Fruit fly (Drosophila melanogaster) whole organism, embryonic: ENCODE data around the gene gry.

Experiments
- Asciz ChIP-seq: fragments of 200-800 bp; sonication (Bioruptor generic); optimal IDR thresholded peaks from 2 replicates; lab custom pipeline; 2017; ENCODE audit warnings: missing biosample characterization, mild to moderate bottlenecking, missing genetic modification characterization, missing genetic modification reagents
- Atf6 ChIP-seq: fragments of 200-800 bp; sonication (Bioruptor generic); IDR thresholded peaks from 2 replicates; pipeline ENCODE4 v1.3.6; 2022; ENCODE audit warnings: missing biosample characterization, missing genetic modification characterization
- B-H1 ChIP-seq: fragments of 200-800 bp; sonication (Bioruptor generic); IDR thresholded peaks from 3 replicates; pipeline ENCODE4 v1.3.6; 2022; ENCODE audit warnings: missing biosample characterization, missing genetic modification characterization
- CG12071 ChIP-seq: fragments of 200-800 bp; sonication (Bioruptor generic); optimal IDR thresholded peaks from 3 replicates; lab custom pipeline; 2018; ENCODE audit warnings: missing biosample characterization, mild to moderate bottlenecking, missing genetic modification characterization
- CG14860 ChIP-seq: fragments of 200-800 bp; sonication (Bioruptor generic); IDR thresholded peaks from 3 replicates; pipeline ENCODE4 v1.3.6; 2022; ENCODE audit warnings: missing biosample characterization, missing genetic modification characterization; ENCODE audit not compliant: partially characterized antibody
- CG15073 ChIP-seq: fragments of 200-800 bp; sonication (Bioruptor generic); optimal IDR thresholded peaks from 2 replicates; lab custom pipeline; 2016; ENCODE audit warnings: missing biosample characterization, missing genetic modification characterization
- CG1602 ChIP-seq: fragments of 200-800 bp; sonication (Bioruptor generic); optimal IDR thresholded peaks from 3 replicates; lab custom pipeline; 2016; ENCODE audit warnings: missing biosample characterization, missing genetic modification characterization
- CG1647 ChIP-seq: fragments of 200-800 bp; sonication (Bioruptor generic); optimal IDR thresholded peaks from 3 replicates; lab custom pipeline; 2016; ENCODE audit warnings: missing biosample characterization, missing genetic modification characterization
- CG17912 ChIP-seq: fragments of 200-800 bp; sonication (Bioruptor generic); optimal IDR thresholded peaks from 2 replicates; lab custom pipeline; 2018; ENCODE audit warnings: missing biosample characterization, mild to moderate bottlenecking, missing genetic modification characterization
- CG18764 ChIP-seq: fragments of 200-800 bp; sonication (Bioruptor generic); optimal IDR thresholded peaks from 3 replicates; lab custom pipeline; 2016; ENCODE audit warnings: missing biosample characterization, missing genetic modification characterization
- CG30431 ChIP-seq: fragments of 200-800 bp; sonication (Bioruptor generic); optimal IDR thresholded peaks from 2 replicates; lab custom pipeline; 2017; ENCODE audit warnings: missing biosample characterization, missing genetic modification characterization
- CG3065 ChIP-seq: fragments of 200-800 bp; sonication (Bioruptor generic); optimal IDR thresholded peaks from 2 replicates; lab custom pipeline; 2016; ENCODE audit warnings: missing biosample characterization, missing genetic modification characterization
- CG42726 ChIP-seq: fragments of 200-800 bp; sonication (Bioruptor generic); IDR thresholded peaks from 2 replicates; pipeline ENCODE4 v1.3.6; 2022; ENCODE audit warnings: missing biosample characterization, missing genetic modification characterization; ENCODE audit not compliant: partially characterized antibody
- CG4404 ChIP-seq: fragments of 200-800 bp; sonication (Bioruptor generic); IDR thresholded peaks from 2 replicates; pipeline ENCODE4 v1.3.6; 2022; ENCODE audit warnings: missing biosample characterization, missing genetic modification characterization
- CG5180 ChIP-seq: fragments of 200-800 bp; sonication (Bioruptor generic); optimal IDR thresholded peaks from 3 replicates; lab custom pipeline; 2017; ENCODE audit warnings: missing biosample characterization, missing genetic modification characterization, mild to moderate bottlenecking, moderate library complexity, missing genetic modification reagents
- CG5245 ChIP-seq: fragments of 200-800 bp; sonication (Bioruptor generic); optimal IDR thresholded peaks from 3 replicates; lab custom pipeline; 2016; ENCODE audit warnings: missing biosample characterization, missing genetic modification characterization
- CG7839 ChIP-seq: fragments of 200-800 bp; sonication (Bioruptor generic); optimal IDR thresholded peaks from 3 replicates; lab custom pipeline; 2018; ENCODE audit warnings: missing biosample characterization, mild to moderate bottlenecking, missing genetic modification characterization, moderate library complexity
- CG8359 ChIP-seq: fragments of 200-800 bp; sonication (Bioruptor generic); optimal IDR thresholded peaks from 2 replicates; lab custom pipeline; 2017; ENCODE audit warnings: missing biosample characterization, mild to moderate bottlenecking, missing genetic modification characterization, borderline replicate concordance
- CG8478 ChIP-seq: fragments of >200 bp; optimal IDR thresholded peaks from 2 replicates; lab custom pipeline; 2018
- HmgD ChIP-seq: fragments of 200-800 bp; sonication (Bioruptor generic); optimal IDR thresholded peaks from 3 replicates; lab custom pipeline; 2016; ENCODE audit warnings: missing biosample characterization, missing genetic modification characterization
- Hr51 ChIP-seq, 2 experiments: fragments of 200-800 bp; sonication (Bioruptor generic); optimal IDR thresholded peaks; 2 replicates in 1 of 2; 3 replicates in 1 of 2; lab custom pipeline; 2016 to 2018; ENCODE audit warnings: missing biosample characterization in 2 of 2, missing genetic modification characterization in 2 of 2, mild to moderate bottlenecking in 1 of 2, moderate library complexity in 1 of 2
- Mes4 ChIP-seq: fragments of 200-800 bp; sonication (Bioruptor generic); optimal IDR thresholded peaks from 2 replicates; lab custom pipeline; 2016; ENCODE audit warnings: missing biosample characterization, missing genetic modification characterization
- Mrtf ChIP-seq: fragments of 200-800 bp; sonication (Bioruptor generic); IDR thresholded peaks from 3 replicates; pipeline ENCODE4 v1.3.6; 2022; ENCODE audit warnings: missing biosample characterization, missing genetic modification characterization
- Myb ChIP-seq: fragments of 200-800 bp; sonication (Bioruptor generic); optimal IDR thresholded peaks from 2 replicates; lab custom pipeline; 2016; ENCODE audit warnings: missing biosample characterization, missing genetic modification characterization
- Ravus ChIP-seq: fragments of 200-800 bp; sonication (Bioruptor generic); IDR thresholded peaks from 2 replicates; pipeline ENCODE4 v1.3.6; 2022; ENCODE audit warnings: missing biosample characterization, missing genetic modification characterization
- abd-A ChIP-seq: fragments of 200-800 bp; sonication (Bioruptor generic); optimal IDR thresholded peaks from 3 replicates; lab custom pipeline; 2019; ENCODE audit warnings: missing biosample characterization, mild to moderate bottlenecking, missing genetic modification characterization, moderate library complexity
- ac ChIP-seq: fragments of 200-800 bp; sonication (Bioruptor generic); optimal IDR thresholded peaks from 3 replicates; lab custom pipeline; 2017; ENCODE audit warnings: missing biosample characterization, mild to moderate bottlenecking, missing genetic modification characterization
- ase ChIP-seq: fragments of 200-800 bp; sonication (Bioruptor generic); IDR thresholded peaks from 3 replicates; pipeline ENCODE4 v1.3.6; 2022; ENCODE audit warnings: missing biosample characterization, missing genetic modification characterization
- ash1 ChIP-seq: fragments of 200-800 bp; sonication (Bioruptor generic); optimal IDR thresholded peaks from 2 replicates; lab custom pipeline; 2018; ENCODE audit warnings: missing biosample characterization, mild to moderate bottlenecking, missing genetic modification characterization
- chif ChIP-seq, 2 experiments: fragments of 200-800 bp; sonication (Bioruptor generic); optimal IDR thresholded peaks; 3 replicates each; lab custom pipeline; 2016; ENCODE audit warnings: missing biosample characterization in 2 of 2, missing genetic modification characterization in 2 of 2
- croc ChIP-seq: fragments of 200-800 bp; sonication (Bioruptor generic); conservative IDR thresholded peaks from 3 replicates; pipeline ENCODE4 v1.3.6; 2022; ENCODE audit warnings: missing biosample characterization, missing genetic modification characterization
- dati ChIP-seq: fragments of 200-800 bp; sonication (Bioruptor generic); IDR thresholded peaks from 2 replicates; pipeline ENCODE4 v1.3.6; 2022; ENCODE audit warnings: missing biosample characterization, missing genetic modification characterization
- dimm ChIP-seq: fragments of 200-800 bp; sonication (Bioruptor generic); IDR thresholded peaks from 2 replicates; pipeline ENCODE4 v1.3.6; 2022; ENCODE audit warnings: missing biosample characterization, missing genetic modification characterization
- eyg ChIP-seq: fragments of 200-800 bp; sonication (Bioruptor generic); optimal IDR thresholded peaks from 3 replicates; lab custom pipeline; 2016; ENCODE audit warnings: missing biosample characterization, missing genetic modification characterization
- fd64A ChIP-seq: fragments of 200-800 bp; sonication (Bioruptor generic); optimal IDR thresholded peaks from 3 replicates; lab custom pipeline; 2018; ENCODE audit warnings: missing biosample characterization, mild to moderate bottlenecking, missing genetic modification characterization
- ken ChIP-seq: fragments of 200-800 bp; sonication (Bioruptor generic); IDR thresholded peaks from 3 replicates; pipeline ENCODE4 v1.3.6; 2022; ENCODE audit warnings: missing biosample characterization, missing genetic modification characterization
- knrl ChIP-seq: fragments of 200-800 bp; sonication (Bioruptor generic); IDR thresholded peaks from 3 replicates; pipeline ENCODE4 v1.3.6; 2022; ENCODE audit warnings: missing biosample characterization, missing genetic modification characterization; ENCODE audit not compliant: partially characterized antibody
- lilli ChIP-seq: fragments of 200-800 bp; sonication (Bioruptor generic); optimal IDR thresholded peaks from 3 replicates; lab custom pipeline; 2016; ENCODE audit warnings: missing biosample characterization, missing genetic modification characterization
- mirr ChIP-seq: fragments of 200-800 bp; sonication (Bioruptor generic); optimal IDR thresholded peaks from 3 replicates; lab custom pipeline; 2018; ENCODE audit warnings: missing biosample characterization, mild to moderate bottlenecking, missing genetic modification characterization
- nau ChIP-seq: fragments of 200-800 bp; sonication (Bioruptor generic); optimal IDR thresholded peaks from 3 replicates; lab custom pipeline; 2017; ENCODE audit warnings: missing biosample characterization, mild to moderate bottlenecking, missing genetic modification characterization, missing genetic modification reagents
- oc ChIP-seq: fragments of 200-800 bp; sonication (Bioruptor generic); optimal IDR thresholded peaks from 2 replicates; lab custom pipeline; 2018; ENCODE audit warnings: missing biosample characterization, mild to moderate bottlenecking, missing genetic modification characterization, moderate library complexity
- p53 ChIP-seq: fragments of 200-800 bp; sonication (Bioruptor generic); optimal IDR thresholded peaks from 2 replicates; lab custom pipeline; 2016; ENCODE audit warnings: missing biosample characterization, missing genetic modification characterization
- pan ChIP-seq, 4 experiments: fragments of >200 bp in 3 of 4; fragments of 200-800 bp in 1 of 4; sonication (Bioruptor generic) in 1 of 4; optimal IDR thresholded peaks in 3 of 4; IDR thresholded peaks in 1 of 4; 2 replicates each; pipeline versions ENCODE4 v1.3.6 to Lab custom; 2017 to 2022; ENCODE audit warnings: missing biosample characterization in 2 of 4, missing genetic modification characterization in 2 of 4, mixed read lengths in 1 of 4
- shn ChIP-seq: fragments of 200-800 bp; sonication (Bioruptor generic); optimal IDR thresholded peaks from 3 replicates; lab custom pipeline; 2016; ENCODE audit warnings: missing biosample characterization, missing genetic modification characterization
- sqz ChIP-seq: fragments of 200-800 bp; sonication (Bioruptor generic); optimal IDR thresholded peaks from 3 replicates; lab custom pipeline; 2018; ENCODE audit warnings: missing biosample characterization, mild to moderate bottlenecking, missing genetic modification characterization
- tio ChIP-seq: fragments of 200-800 bp; sonication (Bioruptor generic); optimal IDR thresholded peaks from 2 replicates; lab custom pipeline; 2017; ENCODE audit warnings: missing biosample characterization, missing genetic modification characterization, inconsistent platforms
- twi ChIP-seq: fragments of 200-800 bp; optimal IDR thresholded peaks from 2 replicates; lab custom pipeline; 2019; ENCODE audit warnings: missing biosample characterization, mild to moderate bottlenecking, missing genetic modification characterization, moderate library complexity
- unc-4 ChIP-seq: fragments of 200-800 bp; sonication (Bioruptor generic); IDR thresholded peaks from 2 replicates; pipeline ENCODE4 v1.3.6; 2022; ENCODE audit warnings: missing biosample characterization, missing genetic modification characterization; ENCODE audit not compliant: partially characterized antibody
- unpg ChIP-seq: fragments of 200-800 bp; sonication (Bioruptor generic); optimal IDR thresholded peaks from 3 replicates; lab custom pipeline; 2018; ENCODE audit warnings: missing biosample characterization, mild to moderate bottlenecking, missing genetic modification characterization, moderate library complexity
- yki ChIP-seq: fragments of >200 bp; optimal IDR thresholded peaks from 3 replicates; lab custom pipeline; 2018

gry gene

dm6 chr3L:3194059-3194458 is 4.8 kb upstream of the gry start (continued):
- TF ChIP-seq HmgD (GFP tag; lab: Kevin White, UChicago) = no peak
- TF ChIP-seq Atf6 = peak; percentile 93
- peak; percentile 82 for TF ChIP-seq Ravus (GFP tag; lab: Robert Waterston, UW)
- TF ChIP-seq CG18764 = peak; percentile 85
- TF ChIP-seq eyg (GFP tag; lab: Kevin White, UChicago) = no peak
- peak; percentile 87 for TF ChIP-seq dimm
- TF ChIP-seq twi (tag; lab: Kevin White, UChicago) = peak; percentile 77
- TF ChIP-seq unpg (GFP tag; lab: Kevin White, UChicago) = peak; percentile 95
- TF ChIP-seq abd-A (tag; lab: Kevin White, UChicago) = peak; percentile 41
- TF ChIP-seq fd64A (GFP tag; lab: Kevin White, UChicago) = peak; percentile 86
- TF ChIP-seq dati = peak; percentile 78; the same call in 1 of the 2 replicates
- TF ChIP-seq CG42726 = no peak
- TF ChIP-seq chif (GFP tag; optimal IDR thresholded peaks at IDR 0.05; lab: Kevin White, UChicago) = peak; percentile 47 to 57
- TF ChIP-seq croc (GFP tag; lab: Robert Waterston, UW) = peak; percentile 88
- TF ChIP-seq ash1 (GFP tag; lab: Kevin White, UChicago) = peak; percentile 63
- no peak for TF ChIP-seq unc-4
- peak; percentile 95 for TF ChIP-seq CG7839 (tag; lab: Kevin White, UChicago)
- no peak for TF ChIP-seq CG14860 (GFP tag; lab: Robert Waterston, UW)
- TF ChIP-seq sqz (GFP tag; lab: Kevin White, UChicago) = no peak
- TF ChIP-seq knrl (GFP tag; lab: Robert Waterston, UW) = 0 out of 3 replicates have a peak, but pooled peaks have one; percentile 12
- peak; percentile 80 for TF ChIP-seq CG5180 (GFP tag; lab: Kevin White, UChicago)
- no peak for TF ChIP-seq pan (optimal IDR thresholded peaks at IDR 0.05; lab: Kevin White, UChicago)
- TF ChIP-seq pan (GFP tag; optimal IDR thresholded peaks at IDR 0.05 in 1 of 2, IDR thresholded peaks at IDR 0.05 in 1 of 2) = peak in 1 of 2 experiments; percentile 97
- peak; percentile 94 for TF ChIP-seq Asciz
- peak; percentile 81 for TF ChIP-seq lilli (GFP tag; lab: Kevin White, UChicago)
- peak; percentile 87 for TF ChIP-seq CG5245 (GFP tag; lab: Kevin White, UChicago)
- TF ChIP-seq CG1647 (GFP tag; lab: Kevin White, UChicago) = peak; percentile 72
- peak; percentile 95 for TF ChIP-seq oc (tag; lab: Kevin White, UChicago)
- no peak for TF ChIP-seq p53 (GFP tag; lab: Kevin White, UChicago)
- peak; percentile 86 for TF ChIP-seq CG1602 (GFP tag; lab: Kevin White, UChicago)
- TF ChIP-seq CG3065 (GFP tag; lab: Kevin White, UChicago) = peak; percentile 63
- peak; percentile 84 for TF ChIP-seq CG30431 (GFP tag; lab: Kevin White, UChicago)
- peak; percentile 72 to 95 for TF ChIP-seq Hr51 (GFP tag; optimal IDR thresholded peaks at IDR 0.05; lab: Kevin White, UChicago)
- TF ChIP-seq yki (lab: Kevin White, UChicago) = no peak
- TF ChIP-seq B-H1 (GFP tag; lab: Robert Waterston, UW) = peak; percentile 93
- TF ChIP-seq shn = no peak
- TF ChIP-seq nau = peak; percentile 90
- TF ChIP-seq CG12071 = peak; percentile 91
- peak; percentile 89 for TF ChIP-seq ken
- TF ChIP-seq CG8478 (lab: Kevin White, UChicago) = no peak
- no peak for TF ChIP-seq CG17912 (GFP tag; lab: Kevin White, UChicago)
- peak; percentile 88 for TF ChIP-seq ase (GFP tag; lab: Robert Waterston, UW)
- peak; percentile 32 for TF ChIP-seq Myb (GFP tag; lab: Kevin White, UChicago)
- TF ChIP-seq mirr (GFP tag; lab: Kevin White, UChicago) = peak; percentile 45
- peak; percentile 88 for TF ChIP-seq tio
- TF ChIP-seq CG8359 (GFP tag; lab: Kevin White, UChicago) = peak; percentile 73
- TF ChIP-seq Mrtf (GFP tag; lab: Robert Waterston, UW) = peak; percentile 86
- TF ChIP-seq CG15073 (GFP tag; lab: Kevin White, UChicago) = peak; percentile 76
- peak; percentile 89 for TF ChIP-seq ac (GFP tag; lab: Kevin White, UChicago)
- TF ChIP-seq CG4404 (GFP tag; lab: Robert Waterston, UW) = peak; percentile 86
- peak; percentile 8 for TF ChIP-seq Mes4 (GFP tag; lab: Kevin White, UChicago)
